Fruit fly (Drosophila melanogaster): ENCODE data around the gene Blos4.

dm6 chr3L:10835228-10835627 is 43.7 kb upstream of the Blos4 start, which contains the start of gene tna:
- no peak for TF ChIP-seq Dll (optimal IDR thresholded peaks at IDR 0.05)
- no peak for TF ChIP-seq CG8478 (optimal IDR thresholded peaks at IDR 0.05)
- TF ChIP-seq pan (optimal IDR thresholded peaks at IDR 0.05): no peak
- TF ChIP-seq usp (GFP tag; optimal IDR thresholded peaks at IDR 0.05): no peak
- no peak for TF ChIP-seq psq (optimal IDR thresholded peaks at IDR 0.05)

All from whole organism.